Fruit fly (Drosophila melanogaster): ENCODE results near the gene HGTX.

HGTX gene

dm6 chr3L:14574649-14575048 is 24.7 kb downstream of the HGTX start (continued):
- TF ChIP-seq CG42726 (GFP tag; IDR thresholded peaks at IDR 0.05; ENCODE audit: partially characterized antibody): no peak
- no peak for TF ChIP-seq maf-S (GFP tag; optimal IDR thresholded peaks at IDR 0.05)
- peak; percentile 45; the same call in 1 of the 2 replicates for TF ChIP-seq HLH3B (GFP tag; IDR thresholded peaks at IDR 0.05)
- no peak for TF ChIP-seq gsb (GFP tag; IDR thresholded peaks at IDR 0.05)
- no peak for TF ChIP-seq dati (GFP tag; IDR thresholded peaks at IDR 0.05)
- TF ChIP-seq Jarid2 (GFP tag; optimal IDR thresholded peaks at IDR 0.05): no peak
- no peak for TF ChIP-seq Poxn (GFP tag; IDR thresholded peaks at IDR 0.05)
- no peak for TF ChIP-seq CG15269 (tag; optimal IDR thresholded peaks at IDR 0.05)
- no peak for TF ChIP-seq cato (GFP tag; optimal IDR thresholded peaks at IDR 0.05; ENCODE audit: borderline replicate concordance)
- no peak for TF ChIP-seq Elba2 (GFP tag; optimal IDR thresholded peaks at IDR 0.05)
- no peak for TF ChIP-seq crc (GFP tag; optimal IDR thresholded peaks at IDR 0.05)
- TF ChIP-seq Nf-YA (GFP tag; IDR thresholded peaks at IDR 0.05): no peak
- no peak for TF ChIP-seq CG31365 (tag; optimal IDR thresholded peaks at IDR 0.05)
- no peak for TF ChIP-seq CG7372 (GFP tag; IDR thresholded peaks at IDR 0.05)
- no peak for TF ChIP-seq da (GFP tag; optimal IDR thresholded peaks at IDR 0.05)
- TF ChIP-seq CG3407 (GFP tag; optimal IDR thresholded peaks at IDR 0.05): no peak
- TF ChIP-seq CG7963 (GFP tag; IDR thresholded peaks at IDR 0.05; ENCODE audit: partially characterized antibody): no peak
- no peak for TF ChIP-seq D19B (GFP tag; optimal IDR thresholded peaks at IDR 0.05)
- no peak for TF ChIP-seq corto (GFP tag; optimal IDR thresholded peaks at IDR 0.05)
- peak; percentile 40 for TF ChIP-seq lab (GFP tag; optimal IDR thresholded peaks at IDR 0.05)
- no peak for TF ChIP-seq stc (GFP tag; IDR thresholded peaks at IDR 0.05)
- no peak; the same call in 1 of the 2 replicates for TF ChIP-seq CG9932 (GFP tag; IDR thresholded peaks at IDR 0.05)
- no peak for TF ChIP-seq CG4424 (GFP tag; optimal IDR thresholded peaks at IDR 0.05)
- no peak for TF ChIP-seq B-H2 (GFP tag; optimal IDR thresholded peaks at IDR 0.05)
- TF ChIP-seq crp (GFP tag; optimal IDR thresholded peaks at IDR 0.05): no peak
- no peak for TF ChIP-seq Opbp (GFP tag; IDR thresholded peaks at IDR 0.05; ENCODE audit: partially characterized antibody)
- no peak for TF ChIP-seq dan (GFP tag; IDR thresholded peaks at IDR 0.05)
- no peak for TF ChIP-seq CG2129 (GFP tag; IDR thresholded peaks at IDR 0.05; ENCODE audit: partially characterized antibody)
- no peak for TF ChIP-seq CG8765 (GFP tag; IDR thresholded peaks at IDR 0.05)
- TF ChIP-seq ato (GFP tag; IDR thresholded peaks at IDR 0.05; ENCODE audit: partially characterized antibody): no peak
- no peak for TF ChIP-seq CG31224 (GFP tag; IDR thresholded peaks at IDR 0.05)
- TF ChIP-seq BtbVII (GFP tag; optimal IDR thresholded peaks at IDR 0.05): no peak
- TF ChIP-seq CG10321 (GFP tag; IDR thresholded peaks at IDR 0.05): no peak
- no peak for TF ChIP-seq sima (GFP tag; optimal IDR thresholded peaks at IDR 0.05)
- TF ChIP-seq br (optimal IDR thresholded peaks at IDR 0.05): no peak
- TF ChIP-seq CG17912 (GFP tag; optimal IDR thresholded peaks at IDR 0.05): no peak
- peak; percentile 18 for TF ChIP-seq Xbp1 (GFP tag; optimal IDR thresholded peaks at IDR 0.05)
- TF ChIP-seq CG1603 (tag; optimal IDR thresholded peaks at IDR 0.05): no peak
- TF ChIP-seq gce (GFP tag; IDR thresholded peaks at IDR 0.05): 0 out of 3 replicates have a peak, but pooled peaks have one; percentile 17
- TF ChIP-seq Trl (optimal IDR thresholded peaks at IDR 0.05): no peak
- no peak for TF ChIP-seq Trl (GFP tag; optimal IDR thresholded peaks at IDR 0.05)
- no peak for TF ChIP-seq CG15479 (GFP tag; optimal IDR thresholded peaks at IDR 0.05)
- no peak for TF ChIP-seq Hmr (GFP tag; optimal IDR thresholded peaks at IDR 0.05)
- TF ChIP-seq CG7556 (GFP tag; optimal IDR thresholded peaks at IDR 0.05): no peak
- TF ChIP-seq TFAM (GFP tag; optimal IDR thresholded peaks at IDR 0.05): no peak
- no peak for TF ChIP-seq cwo (GFP tag; optimal IDR thresholded peaks at IDR 0.05)
- no peak for TF ChIP-seq CG10274 (GFP tag; optimal IDR thresholded peaks at IDR 0.05)
- peak; percentile 55 for TF ChIP-seq CG2712 (tag; optimal IDR thresholded peaks at IDR 0.05)
- TF ChIP-seq ttk (GFP tag; IDR thresholded peaks at IDR 0.05): no peak
- no peak for TF ChIP-seq eyg (GFP tag; optimal IDR thresholded peaks at IDR 0.05)
- TF ChIP-seq slbo (GFP tag; IDR thresholded peaks at IDR 0.05): peak; percentile 26; the same call in 1 of the 2 replicates
- TF ChIP-seq ab (GFP tag; optimal IDR thresholded peaks at IDR 0.05): no peak
